Worm (Caenorhabditis elegans) whole organism, L4/young adult: Measurements from ENCODE around the gene T06A1.1.

ENCODE experiments used
- dao-5 ChIP-seq: sonication (generic microtip); optimal IDR thresholded peaks from 2 replicates; lab custom pipeline; 2016; ENCODE audit warnings: missing genotype, missing genetic modification characterization, moderate library complexity, missing compliant biosample characterization
- him-1 ChIP-seq: sonication (generic microtip); optimal IDR thresholded peaks from 2 replicates; lab custom pipeline; 2016; ENCODE audit warnings: missing genotype, missing genetic modification reagents, missing genetic modification characterization, missing compliant biosample characterization

DNA sequence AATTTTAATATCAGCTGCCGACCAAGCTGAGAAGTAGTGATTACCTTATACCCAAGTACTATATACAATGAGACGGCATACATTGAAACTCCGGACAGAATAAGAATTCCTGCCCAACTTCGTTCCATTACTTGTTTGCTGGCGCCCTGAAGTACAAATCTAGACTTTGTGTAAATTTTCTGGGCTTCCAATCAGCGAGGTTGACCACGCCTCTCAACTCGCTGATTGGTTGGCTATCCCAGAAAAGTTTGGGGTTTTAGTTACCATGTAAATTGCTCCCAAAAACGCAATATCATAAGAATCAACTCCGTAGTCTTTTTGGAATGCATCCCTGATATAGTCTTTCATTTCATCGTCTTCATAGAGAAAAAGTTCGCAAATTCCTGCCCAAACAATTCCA is 29.9 kb upstream of the T06A1.1 start:
- TF ChIP-seq him-1 (tag; lab: Kevin White, UChicago) (no peak), dao-5 (tag; lab: Kevin White, UChicago) (no peak)
